Worm (Caenorhabditis elegans) whole organism, midembryonic: ENCODE data around the gene cnc-7.

Experiments used
- T22C8.4 ChIP-seq: fragments of 200-800 bp; sonication (Bioruptor generic); IDR thresholded peaks from 2 replicates; pipeline ENCODE4 v1.3.6; 2022; ENCODE audit warnings: missing genetic modification characterization, missing compliant biosample characterization
- cog-1 ChIP-seq: sonication (generic microtip); optimal IDR thresholded peaks from 2 replicates; lab custom pipeline; 2016; ENCODE audit warnings: missing genetic modification characterization, missing compliant biosample characterization
- flt-1 ChIP-seq: fragments of 200-800 bp; sonication (Bioruptor generic); IDR thresholded peaks from 2 replicates; pipeline ENCODE4 v1.3.6; 2022; ENCODE audit warnings: missing genetic modification characterization, missing compliant biosample characterization
- klf-2 ChIP-seq: fragments of 200-800 bp; sonication (Bioruptor generic); conservative IDR thresholded peaks from 2 replicates; pipeline ENCODE4 v1.3.6; 2022; ENCODE audit warnings: missing genetic modification reagents, missing genetic modification characterization, missing compliant biosample characterization
- med-1 ChIP-seq: sonication (generic microtip); optimal IDR thresholded peaks from 2 replicates; lab custom pipeline; 2017; ENCODE audit warnings: missing genetic modification characterization, mild to moderate bottlenecking, missing compliant biosample characterization, antibody characterized with exemption, missing genetic modification reagents; ENCODE audit not compliant: insufficient read depth
- ref-1 ChIP-seq: fragments of 200-800 bp; sonication (Bioruptor generic); conservative IDR thresholded peaks from 2 replicates; pipeline ENCODE4 v1.3.6; 2022; ENCODE audit warnings: missing genetic modification reagents, missing genetic modification characterization, missing compliant biosample characterization
- tab-1 ChIP-seq: fragments of 200-800 bp; sonication (Bioruptor generic); IDR thresholded peaks from 2 replicates; pipeline ENCODE4 v1.3.6; 2022; ENCODE audit warnings: missing genetic modification characterization, missing compliant biosample characterization
- ztf-23 ChIP-seq: fragments of 200-800 bp; sonication (Bioruptor generic); IDR thresholded peaks from 2 replicates; pipeline ENCODE4 v1.3.6; 2022; ENCODE audit warnings: missing genetic modification reagents, missing genetic modification characterization, missing compliant biosample characterization
- ztf-29 ChIP-seq: fragments of 200-800 bp; sonication (Bioruptor generic); IDR thresholded peaks from 2 replicates; pipeline ENCODE4 v1.3.6; 2022; ENCODE audit warnings: missing genetic modification reagents, missing genetic modification characterization, missing compliant biosample characterization

cnc-7 gene

ce11 chrV:20423428-20423827 is 29.6 kb downstream of the cnc-7 start:
- TF ChIP-seq ztf-29 (GFP tag; lab: Robert Waterston, UW) (no peak), flt-1 (GFP tag; lab: Robert Waterston, UW) (no peak), med-1 (GFP tag; lab: Kevin White, UChicago) (no peak), ref-1 (no peak), tab-1 (GFP tag; lab: Robert Waterston, UW) (no peak), klf-2 (GFP tag; lab: Robert Waterston, UW) (no peak), ztf-23 (GFP tag; lab: Robert Waterston, UW) (no peak), T22C8.4 (no peak), cog-1 (tag; lab: Kevin White, UChicago) (no peak)

ce11 chrV:20424229-20425182 is 30.6 kb downstream of the cnc-7 start:
- TF ChIP-seq flt-1 (GFP tag; lab: Robert Waterston, UW) (peak; percentile 45; the same call in 1 of the 2 replicates), ztf-23 (GFP tag; lab: Robert Waterston, UW) (0 out of 2 replicates have a peak, but pooled peaks have one; percentile 36), klf-2 (GFP tag; lab: Robert Waterston, UW) (no peak), T22C8.4 (no peak), tab-1 (GFP tag; lab: Robert Waterston, UW) (no peak), ztf-29 (GFP tag; lab: Robert Waterston, UW) (no peak), cog-1 (tag; lab: Kevin White, UChicago) (peak; percentile 94), med-1 (GFP tag; lab: Kevin White, UChicago) (no peak), ref-1 (no peak)

ce11 chrV:20425183-20425400 is 31.2 kb downstream of the cnc-7 start, which contains the start of the genes fce-2 and F48F5.8:
TSS of gene fce-2 (plus strand) at chrV:20425301.
TSS of gene F48F5.8 (plus strand) at chrV:20425342.
- TF ChIP-seq flt-1 (GFP tag; lab: Robert Waterston, UW) (no peak), ref-1 (no peak), tab-1 (GFP tag; lab: Robert Waterston, UW) (no peak), klf-2 (GFP tag; lab: Robert Waterston, UW) (no peak), ztf-23 (GFP tag; lab: Robert Waterston, UW) (no peak), T22C8.4 (no peak), cog-1 (tag; lab: Kevin White, UChicago) (no peak), med-1 (GFP tag; lab: Kevin White, UChicago) (no peak), ztf-29 (GFP tag; lab: Robert Waterston, UW) (no peak)

ce11 chrV:20431390-20431789 is 37.5 kb downstream of the cnc-7 start:
- 0 out of 2 replicates have a peak, but pooled peaks have one; percentile 37 for TF ChIP-seq tab-1 (GFP tag; lab: Robert Waterston, UW)
